Worm (Caenorhabditis elegans) whole organism, L3 larva: ENCODE measurements around the gene Y43C5A.3.
"Not testable (repeated sequence)": the region's sequence is repeated elsewhere in the genome, so short reads cannot be mapped to it uniquely, and the experiment has no call there.

Experiments
- R02D3.7 ChIP-seq: fragments of 150-350 bp; optimal IDR thresholded peaks from 2 replicates; lab custom pipeline; 2014; ENCODE audit warnings: missing biosample characterization, missing genetic modification characterization
- ZK546.5 ChIP-seq: sonication (generic microtip); optimal IDR thresholded peaks from 2 replicates; lab custom pipeline; 2017; ENCODE audit warnings: missing biosample characterization, missing genetic modification characterization
- ama-1 ChIP-seq: fragments of 150-350 bp; optimal IDR thresholded peaks from 2 replicates; lab custom pipeline; 2018
- ceh-28 ChIP-seq: fragments of 150-350 bp; optimal IDR thresholded peaks from 2 replicates; lab custom pipeline; 2014; ENCODE audit warnings: missing biosample characterization, missing genetic modification reagents, missing genetic modification characterization
- ceh-82 ChIP-seq: fragments of 150-350 bp; optimal IDR thresholded peaks from 2 replicates; lab custom pipeline; 2014; ENCODE audit warnings: missing biosample characterization, missing genetic modification characterization
- daf-12 ChIP-seq: fragments of 150-350 bp; optimal IDR thresholded peaks from 2 replicates; lab custom pipeline; 2014; ENCODE audit warnings: missing biosample characterization, missing genetic modification reagents, missing genetic modification characterization
- egl-27 ChIP-seq: sonication (generic microtip); optimal IDR thresholded peaks from 4 replicates; lab custom pipeline; 2017; ENCODE audit warnings: missing biosample characterization, missing genetic modification reagents, missing genetic modification characterization
- egl-5 ChIP-seq: fragments of 150-350 bp; optimal IDR thresholded peaks from 2 replicates; lab custom pipeline; 2017; ENCODE audit warnings: missing biosample characterization, missing genetic modification reagents, missing genetic modification characterization, inconsistent platforms
- elt-2 ChIP-seq: sonication (generic microtip); optimal IDR thresholded peaks from 2 replicates; lab custom pipeline; 2016; ENCODE audit warnings: missing genetic modification reagents, mild to moderate bottlenecking, missing genetic modification characterization, missing compliant biosample characterization
- eor-1 ChIP-seq, 2 experiments: fragments of 150-350 bp; optimal IDR thresholded peaks; 2 replicates each; lab custom pipeline; 2014 to 2018; ENCODE audit warnings: missing biosample characterization in 2 of 2, missing genetic modification characterization in 2 of 2
- fkh-2 ChIP-seq: fragments of 150-350 bp; optimal IDR thresholded peaks from 2 replicates; lab custom pipeline; 2014; ENCODE audit warnings: missing biosample characterization, missing genetic modification reagents, missing genetic modification characterization
- hmg-11 ChIP-seq: sonication (generic microtip); optimal IDR thresholded peaks from 2 replicates; lab custom pipeline; 2016; ENCODE audit warnings: missing genetic modification characterization, missing compliant biosample characterization
- jun-1 ChIP-seq: fragments of 150-350 bp; optimal IDR thresholded peaks from 2 replicates; lab custom pipeline; 2014; ENCODE audit warnings: missing biosample characterization, missing genetic modification reagents, missing genetic modification characterization
- lin-15B ChIP-seq: fragments of 150-350 bp; optimal IDR thresholded peaks from 2 replicates; lab custom pipeline; 2014; ENCODE audit warnings: missing biosample characterization, missing genetic modification characterization
- lin-39 ChIP-seq: fragments of 150-350 bp; optimal IDR thresholded peaks from 2 replicates; lab custom pipeline; 2018; ENCODE audit warnings: missing biosample characterization, missing genetic modification reagents, missing genetic modification characterization
- lsy-12 ChIP-seq: sonication (generic microtip); optimal IDR thresholded peaks from 2 replicates; lab custom pipeline; 2016; ENCODE audit warnings: mild to moderate bottlenecking, missing genetic modification characterization, missing compliant biosample characterization
- mdl-1 ChIP-seq: fragments of 150-350 bp; optimal IDR thresholded peaks from 2 replicates; lab custom pipeline; 2014; ENCODE audit warnings: missing biosample characterization, missing genetic modification characterization
- mml-1 ChIP-seq: fragments of 150-350 bp; sonication (generic microtip); optimal IDR thresholded peaks from 3 replicates; lab custom pipeline; 2014; ENCODE audit warnings: missing biosample characterization, missing genetic modification characterization
- nfya-1 ChIP-seq: sonication (generic microtip); optimal IDR thresholded peaks from 2 replicates; lab custom pipeline; 2017; ENCODE audit warnings: missing genetic modification characterization, mild to moderate bottlenecking, missing compliant biosample characterization, antibody characterized with exemption, moderate library complexity; ENCODE audit not compliant: insufficient read depth
- nhr-12 ChIP-seq: fragments of 150-350 bp; optimal IDR thresholded peaks from 2 replicates; lab custom pipeline; 2014; ENCODE audit warnings: missing biosample characterization, missing genetic modification characterization
- nhr-237 ChIP-seq: fragments of 150-350 bp; optimal IDR thresholded peaks from 2 replicates; lab custom pipeline; 2014; ENCODE audit warnings: missing biosample characterization, missing genetic modification characterization
- nhr-25 ChIP-seq: sonication (generic microtip); optimal IDR thresholded peaks from 2 replicates; lab custom pipeline; 2017; ENCODE audit warnings: missing biosample characterization, missing genetic modification characterization
- nhr-28 ChIP-seq: fragments of 150-350 bp; optimal IDR thresholded peaks from 2 replicates; lab custom pipeline; 2014; ENCODE audit warnings: missing biosample characterization, missing genetic modification characterization
- nhr-43 ChIP-seq: sonication (generic microtip); optimal IDR thresholded peaks from 2 replicates; lab custom pipeline; 2016; ENCODE audit warnings: mild to moderate bottlenecking, missing genetic modification characterization, missing compliant biosample characterization; ENCODE audit not compliant: poor library complexity, severe bottlenecking
- nhr-77 ChIP-seq: fragments of 150-350 bp; optimal IDR thresholded peaks from 2 replicates; lab custom pipeline; 2014; ENCODE audit warnings: missing biosample characterization, missing genetic modification characterization
- skn-1 ChIP-seq: fragments of 150-350 bp; optimal IDR thresholded peaks from 2 replicates; lab custom pipeline; 2014; ENCODE audit warnings: missing biosample characterization, missing genetic modification characterization
- snpc-4 ChIP-seq: fragments of 150-350 bp; optimal IDR thresholded peaks from 2 replicates; lab custom pipeline; 2014; ENCODE audit warnings: missing biosample characterization, missing genetic modification characterization
- ztf-11 ChIP-seq: fragments of 150-350 bp; optimal IDR thresholded peaks from 2 replicates; lab custom pipeline; 2014; ENCODE audit warnings: missing biosample characterization, missing genetic modification characterization

The Y43C5A.3 gene

DNA sequence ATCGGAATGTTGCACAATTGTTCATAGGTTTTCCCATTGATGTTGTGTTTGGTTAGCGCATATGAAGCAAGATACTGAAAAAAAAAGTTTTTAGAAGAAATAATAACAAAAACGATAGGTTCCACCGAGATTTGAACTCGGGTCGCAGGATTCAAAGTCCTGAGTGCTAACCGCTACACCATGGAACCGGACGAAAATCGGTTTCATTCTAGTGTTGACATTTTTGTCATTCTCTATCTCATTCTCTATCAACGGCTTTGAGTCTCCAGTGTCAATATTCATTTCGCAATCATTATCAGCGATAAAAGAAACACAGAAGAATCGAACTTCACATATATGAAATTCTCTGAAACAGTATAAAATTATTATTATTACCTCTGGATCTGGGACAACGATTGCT is 37.3 kb downstream of the Y43C5A.3 start:
- TF ChIP-seq ama-1 (lab: Kevin White, UChicago) (no peak), nhr-77 (no peak), nhr-237 (tag; lab: Kevin White, UChicago) (no peak), nhr-28 (tag; lab: Kevin White, UChicago) (no peak), R02D3.7 (tag; lab: Kevin White, UChicago) (no peak), ceh-28 (no peak), hmg-11 (tag; lab: Kevin White, UChicago) (no peak), eor-1 (tag; optimal IDR thresholded peaks at IDR 0.05; lab: Kevin White, UChicago) (no peak), nhr-25 (no peak), ceh-82 (tag; lab: Kevin White, UChicago) (no peak), nhr-43 (no peak), nfya-1 (tag; lab: Kevin White, UChicago) (no peak), fkh-2 (no peak), daf-12 (tag; lab: Kevin White, UChicago) (no peak), ZK546.5 (tag; lab: Kevin White, UChicago) (no peak), snpc-4 (tag; lab: Kevin White, UChicago) (no peak)
- TF ChIP-seq, all 47 proteins: peak for 0

DNA sequence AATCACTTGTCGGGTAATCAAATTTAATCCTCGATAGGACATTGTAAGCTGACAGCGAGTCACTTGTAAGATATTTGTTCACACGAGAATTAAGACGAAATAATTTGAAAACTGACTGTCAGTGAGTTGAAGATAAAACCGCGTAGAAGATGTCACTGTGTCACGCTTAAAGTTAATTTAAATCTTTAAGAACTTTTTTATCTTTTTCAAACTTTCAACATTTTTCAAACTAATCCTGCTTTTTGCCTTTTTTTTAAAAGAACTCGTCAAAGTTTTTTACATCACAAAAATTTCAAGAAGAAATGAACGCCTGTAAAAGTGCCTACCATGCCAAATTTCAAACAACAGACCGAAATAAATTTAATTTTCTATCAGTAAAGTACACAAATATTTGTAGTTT is 39.7 kb downstream of the Y43C5A.3 start, which contains the start of gene acs-18:
acs-18 (minus strand) TSS at position 101 of the 400 bp plus-strand sequence.
- TF ChIP-seq mml-1 (tag; lab: Kevin White, UChicago) (no peak), snpc-4 (tag; lab: Kevin White, UChicago) (no peak), ama-1 (lab: Kevin White, UChicago) (no peak), skn-1 (no peak), lin-39 (tag; lab: Kevin White, UChicago) (no peak), jun-1 (no peak), ceh-28 (no peak), elt-2 (tag; lab: Kevin White, UChicago) (no peak), mdl-1 (tag; lab: Kevin White, UChicago) (no peak), nhr-28 (tag; lab: Kevin White, UChicago) (no peak), nhr-12 (no peak), lin-15B (tag; lab: Kevin White, UChicago) (no peak), lsy-12 (tag; lab: Kevin White, UChicago) (no peak)

DNA sequence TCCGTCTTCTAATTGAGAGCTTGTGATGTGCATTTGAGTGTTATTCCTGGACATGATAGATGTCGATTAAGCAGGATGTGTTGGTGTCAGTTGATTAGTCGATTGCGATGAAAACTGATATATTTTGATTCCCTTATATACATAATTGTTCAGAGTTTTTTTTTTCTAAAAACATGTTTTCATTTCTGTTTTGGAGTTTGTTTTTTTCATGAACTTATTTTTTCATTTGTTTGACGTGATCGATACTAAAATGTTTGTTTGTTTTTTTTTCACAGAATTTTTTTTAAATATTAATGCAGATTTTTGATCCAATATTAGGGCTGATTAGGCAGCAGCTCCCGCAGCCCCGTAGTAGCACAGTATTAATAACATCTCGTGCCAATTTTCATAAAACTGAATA is 44.4 kb downstream of the Y43C5A.3 start, which contains the start of gene R09E10.2:
R09E10.2 (minus strand) TSS at position 101 of the 400 bp plus-strand sequence.
- TF ChIP-seq ztf-11 (tag; lab: Kevin White, UChicago): no peak
- TF ChIP-seq egl-27: no peak
- TF ChIP-seq nhr-12: no peak
- no peak for TF ChIP-seq nhr-43
- TF ChIP-seq mml-1 (tag; lab: Kevin White, UChicago): no peak
- no peak for TF ChIP-seq hmg-11 (tag; lab: Kevin White, UChicago)

DNA sequence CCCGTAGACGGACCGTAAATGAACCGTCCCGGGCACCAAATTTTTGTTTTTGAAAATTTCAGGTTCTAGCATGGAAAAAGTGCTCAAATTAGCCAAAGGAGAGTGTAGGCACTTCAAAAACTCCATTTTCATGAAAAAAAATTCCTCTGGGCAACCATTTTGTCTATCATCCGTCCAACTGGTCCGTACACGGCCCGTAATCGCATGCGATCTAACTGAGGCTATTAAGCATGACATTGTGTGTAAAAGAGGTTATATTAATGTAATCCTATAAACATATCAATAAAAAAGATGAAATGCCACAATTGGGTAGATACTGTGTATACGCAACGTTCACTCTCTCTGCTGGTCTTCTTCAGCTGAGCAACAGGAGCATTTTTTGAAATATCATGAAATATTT is 48.8 kb downstream of the Y43C5A.3 start, which contains the start of gene R09E10.1:
R09E10.1 (minus strand) TSS at position 101 of the 400 bp plus-strand sequence.
- TF ChIP-seq nhr-12; ceh-82 (tag; lab: Kevin White, UChicago); egl-5 (tag; lab: Kevin White, UChicago): not testable (repeated sequence)
